Worm (Caenorhabditis elegans): Measurements from ENCODE around the gene Y48E1B.3.

The Y48E1B.3 gene

ce11 chrII:13567871-13568270 is at the start of gene Y48E1B.3:
Gene Y48E1B.3, minus strand, starts transcription at chrII:13567971.
- TF ChIP-seq hlh-30 (tag; optimal IDR thresholded peaks at IDR 0.05; ENCODE audit: insufficient read depth): no peak
- TF ChIP-seq unc-130 (GFP tag; optimal IDR thresholded peaks at IDR 0.05): no peak
- no peak for TF ChIP-seq nhr-48 (tag; optimal IDR thresholded peaks at IDR 0.05)
- TF ChIP-seq egl-43 (GFP tag; IDR thresholded peaks at IDR 0.05): no peak
- TF ChIP-seq lin-29 (GFP tag; IDR thresholded peaks at IDR 0.05): no peak
- no peak for TF ChIP-seq nhr-10 (tag; optimal IDR thresholded peaks at IDR 0.05)
- no peak for TF ChIP-seq snpc-4 (tag; optimal IDR thresholded peaks at IDR 0.05)
- no peak for TF ChIP-seq ZK337.2 (GFP tag; IDR thresholded peaks at IDR 0.05)
- no peak for TF ChIP-seq tra-1 (GFP tag; IDR thresholded peaks at IDR 0.05)
- TF ChIP-seq mxl-2 (GFP tag; conservative IDR thresholded peaks at IDR 0.05): no peak
- no peak for TF ChIP-seq R02D3.7 (tag; optimal IDR thresholded peaks at IDR 0.05)
- no peak for TF ChIP-seq nhr-41 (GFP tag; IDR thresholded peaks at IDR 0.05)
- no peak for TF ChIP-seq nhr-25 (tag; optimal IDR thresholded peaks at IDR 0.05; ENCODE audit: borderline replicate concordance, insufficient read depth)
- no peak for TF ChIP-seq nhr-28 (tag; optimal IDR thresholded peaks at IDR 0.05)

DNA sequence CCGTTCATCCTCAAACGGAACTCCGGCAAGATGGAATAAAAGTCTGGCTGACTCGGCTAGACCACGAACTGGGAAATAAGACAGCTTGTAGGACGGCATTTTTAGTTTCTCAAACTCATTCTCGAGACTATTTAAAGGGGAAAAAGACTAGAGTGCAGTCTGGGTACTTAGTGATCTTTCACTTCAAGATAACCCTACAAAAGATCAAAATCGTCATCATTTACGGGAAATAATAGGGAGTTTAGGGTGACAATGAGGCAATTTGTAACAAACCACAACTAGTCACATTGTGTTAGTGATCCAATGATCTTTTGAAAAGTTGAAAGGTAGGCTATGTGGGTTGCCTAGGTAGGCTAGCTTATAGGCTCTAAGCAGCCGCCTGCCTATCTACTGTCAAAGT is 48.2 kb upstream of the Y48E1B.3 start, which contains the start of gene gst-14:
TSS of gene gst-14 (minus strand) at position 101 of the 400 bp plus-strand sequence.
- TF ChIP-seq dmd-6 (GFP tag; IDR thresholded peaks at IDR 0.05): no peak

ce11 chrII:13614516-13614915 is 46.7 kb upstream of the Y48E1B.3 start:
- no peak for TF ChIP-seq daf-16 (GFP tag; optimal IDR thresholded peaks at IDR 0.05)
- TF ChIP-seq daf-16 (tag; optimal IDR thresholded peaks at IDR 0.05): peak; percentile 90
- peak in 1 of 2 experiments; percentile 44 for TF ChIP-seq mdl-1 (tag; optimal IDR thresholded peaks at IDR 0.05)
- peak; percentile 62 for TF ChIP-seq hlh-11 (tag; optimal IDR thresholded peaks at IDR 0.05)
- TF ChIP-seq unc-39 (tag; optimal IDR thresholded peaks at IDR 0.05): no peak
- peak; percentile 18 for TF ChIP-seq hlh-30 (tag; optimal IDR thresholded peaks at IDR 0.05; ENCODE audit: insufficient read depth)
- TF ChIP-seq F44E2.7 (GFP tag; IDR thresholded peaks at IDR 0.05): no peak

ce11 chrII:13613096-13613495 is 45.3 kb upstream of the Y48E1B.3 start, which contains the start of gene gst-15:
Gene gst-15, minus strand, starts transcription at chrII:13613196.
- TF ChIP-seq snpc-4 (tag; optimal IDR thresholded peaks at IDR 0.05) (no peak), ces-1 (GFP tag; optimal IDR thresholded peaks at IDR 0.05) (no peak), fkh-10 (GFP tag; optimal IDR thresholded peaks at IDR 0.05) (no peak), egl-43 (GFP tag; IDR thresholded peaks at IDR 0.05) (no peak), hif-1 (tag; optimal IDR thresholded peaks at IDR 0.05) (no peak), nhr-11 (tag; optimal IDR thresholded peaks at IDR 0.05) (no peak), gei-8 (GFP tag; optimal IDR thresholded peaks at IDR 0.05) (no peak), ZK546.5 (tag; optimal IDR thresholded peaks at IDR 0.05) (no peak), ztf-11 (tag; optimal IDR thresholded peaks at IDR 0.05) (no peak)

- TF ChIP-seq daf-16 (GFP tag; optimal IDR thresholded peaks at IDR 0.05) (no peak), daf-16 (tag; optimal IDR thresholded peaks at IDR 0.05) (peak; percentile 13), tag-97 (GFP tag; IDR thresholded peaks at IDR 0.05) (no peak)
These were observed 43.4 kb upstream of the Y48E1B.3 start, which contains the start of gene gst-24 for ce11 chrII:13611186-13611585. Gene gst-24, minus strand, starts transcription at chrII:13611366.

- TF ChIP-seq F37D6.2 (tag; optimal IDR thresholded peaks at IDR 0.05): no peak
- peak; percentile 50 for TF ChIP-seq nhr-102 (tag; optimal IDR thresholded peaks at IDR 0.05)
- TF ChIP-seq hlh-11 (tag; optimal IDR thresholded peaks at IDR 0.05): peak; percentile 78
- TF ChIP-seq nhr-6 (tag; optimal IDR thresholded peaks at IDR 0.05): peak; percentile 22
- TF ChIP-seq egl-27 (tag; optimal IDR thresholded peaks at IDR 0.05): no peak
- TF ChIP-seq nhr-77 (tag; optimal IDR thresholded peaks at IDR 0.05): peak; percentile 82
- TF ChIP-seq dmd-9 (GFP tag; IDR thresholded peaks at IDR 0.05): no peak
- peak; percentile 72 for TF ChIP-seq nhr-28 (tag; optimal IDR thresholded peaks at IDR 0.05)
- peak; percentile 62 for TF ChIP-seq pqm-1 (tag; optimal IDR thresholded peaks at IDR 0.05)
- peak in 1 of 2 experiments; percentile 18 for TF ChIP-seq lsy-2 (tag; optimal IDR thresholded peaks at IDR 0.05)
- peak; percentile 82 for TF ChIP-seq hlh-30 (tag; optimal IDR thresholded peaks at IDR 0.05; ENCODE audit: insufficient read depth)
- peak; percentile 32 for TF ChIP-seq dpl-1 (GFP tag; optimal IDR thresholded peaks at IDR 0.05)
- TF ChIP-seq D1046.2 (GFP tag; IDR thresholded peaks at IDR 0.05): no peak
- TF ChIP-seq mxl-3 (GFP tag; optimal IDR thresholded peaks at IDR 0.05): peak; percentile 100
- TF ChIP-seq dve-1 (tag; optimal IDR thresholded peaks at IDR 0.05; ENCODE audit: insufficient read depth): peak; percentile 75
- TF ChIP-seq aha-1 (tag): peak; percentile 28
- no peak for TF ChIP-seq lin-15B (tag; optimal IDR thresholded peaks at IDR 0.05)
These were observed 41.9 kb upstream of the Y48E1B.3 start, which contains the start of gene gst-20 for ce11 chrII:13609655-13610054. Gene gst-20, minus strand, starts transcription at chrII:13609824.
